Fruit fly (Drosophila melanogaster): ENCODE data around the gene bur.

bur gene

DNA sequence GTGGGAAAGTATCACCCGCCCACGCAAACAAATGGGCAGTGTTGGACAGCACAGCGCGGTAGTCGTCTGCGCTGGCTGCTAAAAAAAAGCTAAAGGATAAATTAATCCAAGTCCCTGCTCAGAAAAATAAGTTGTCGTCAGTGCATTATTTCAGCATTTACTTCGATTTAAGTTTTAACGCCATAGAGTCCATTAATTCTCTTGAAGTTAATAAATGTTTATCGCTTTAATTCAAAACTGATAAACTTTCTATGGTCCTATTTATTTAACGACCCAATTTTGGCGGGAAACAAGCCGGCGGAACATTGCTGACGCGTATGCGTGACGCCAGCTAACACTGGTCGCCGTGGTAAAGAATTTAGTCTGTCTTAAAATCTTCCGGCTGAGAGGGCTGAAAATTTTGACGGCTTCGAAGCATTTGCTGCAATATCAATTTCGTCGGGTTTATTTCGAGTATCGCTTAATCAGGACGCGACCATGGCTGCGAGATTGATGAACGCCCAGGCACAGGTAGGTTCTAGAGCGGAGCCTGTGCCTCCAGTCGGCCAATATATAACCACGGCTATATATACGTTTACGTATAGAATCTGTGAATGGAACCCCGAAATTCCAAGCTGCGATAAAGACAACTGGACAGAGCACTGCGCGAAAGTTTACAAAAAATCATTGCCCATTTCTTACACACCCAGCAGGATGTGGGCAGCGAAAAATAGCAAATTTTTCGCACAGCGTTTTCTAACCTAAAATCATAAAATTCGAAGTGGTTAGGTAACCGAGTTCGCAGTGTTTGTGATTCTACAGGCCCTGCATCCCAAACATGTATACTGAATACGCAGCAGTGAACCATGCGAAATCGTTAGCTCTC lies 11.0 kb downstream of the bur start, which contains the start of the genes mAcon1, CG43345 and CG43346 (continued):
- TF ChIP-seq kni (GFP tag; optimal IDR thresholded peaks at IDR 0.05) (peak; percentile 79), kay (GFP tag; optimal IDR thresholded peaks at IDR 0.05) (peak; percentile 58), caup (GFP tag; optimal IDR thresholded peaks at IDR 0.05; ENCODE audit: severe bottlenecking) (no peak), Drgx (GFP tag; IDR thresholded peaks at IDR 0.05) (peak; percentile 47; the same call in 1 of the 2 replicates), inv (GFP tag; IDR thresholded peaks at IDR 0.05; ENCODE audit: partially characterized antibody) (peak; percentile 31; the same call in 1 of the 2 replicates), hkb (optimal IDR thresholded peaks at IDR 0.05) (peak; percentile 51), hkb (GFP tag; IDR thresholded peaks at IDR 0.05) (peak; percentile 72), Hr3 (GFP tag; optimal IDR thresholded peaks at IDR 0.05) (peak; percentile 76), hth (optimal IDR thresholded peaks at IDR 0.05) (no peak), Six4 (GFP tag; optimal IDR thresholded peaks at IDR 0.05) (peak; percentile 62), CG9437 (GFP tag; optimal IDR thresholded peaks at IDR 0.05) (peak; percentile 77), unpg (GFP tag; optimal IDR thresholded peaks at IDR 0.05) (peak; percentile 64), sqz (GFP tag; optimal IDR thresholded peaks at IDR 0.05) (no peak), onecut (GFP tag; IDR thresholded peaks at IDR 0.05) (no peak; the same call in none of the 2 replicates), CG3838 (GFP tag; optimal IDR thresholded peaks at IDR 0.05) (peak; percentile 45), CG7987 (GFP tag; optimal IDR thresholded peaks at IDR 0.05) (peak; percentile 69), HHEX (GFP tag; optimal IDR thresholded peaks at IDR 0.05) (peak; percentile 79), CG7928 (GFP tag; optimal IDR thresholded peaks at IDR 0.05) (peak; percentile 57), CG15601 (tag; optimal IDR thresholded peaks at IDR 0.05) (no peak), Dek (tag; optimal IDR thresholded peaks at IDR 0.05) (peak; percentile 74), dysf (GFP tag; IDR thresholded peaks at IDR 0.05) (peak; percentile 80), fd96Cb (tag; optimal IDR thresholded peaks at IDR 0.05) (peak; percentile 54), sima (GFP tag; optimal IDR thresholded peaks at IDR 0.05) (peak; percentile 72), CG32532 (GFP tag; IDR thresholded peaks at IDR 0.05) (peak; percentile 54; the same call in 1 of the 2 replicates), bbx (GFP tag; IDR thresholded peaks at IDR 0.05; ENCODE audit: partially characterized antibody) (no peak), CG11093 (GFP tag; IDR thresholded peaks at IDR 0.05) (0 out of 3 replicates have a peak, but pooled peaks have one; percentile 43), HLH54F (GFP tag; optimal IDR thresholded peaks at IDR 0.05) (peak; percentile 93), CG11696 (GFP tag; IDR thresholded peaks at IDR 0.05) (no peak), CG14050 (GFP tag; IDR thresholded peaks at IDR 0.05) (peak; percentile 27; the same call in 2 of the 3 replicates), CG34376 (GFP tag; optimal IDR thresholded peaks at IDR 0.05) (peak; percentile 89), trem (tag; optimal IDR thresholded peaks at IDR 0.05) (peak; percentile 79), Antp (GFP tag; optimal IDR thresholded peaks at IDR 0.05) (peak; percentile 87), crol (GFP tag; IDR thresholded peaks at IDR 0.05) (no peak), CG18619 (GFP tag; optimal IDR thresholded peaks at IDR 0.05) (peak; percentile 78), CG18599 (GFP tag; optimal IDR thresholded peaks at IDR 0.05) (peak; percentile 86), phol (tag; optimal IDR thresholded peaks at IDR 0.05) (peak; percentile 83), CG10147 (GFP tag; optimal IDR thresholded peaks at IDR 0.05) (peak; percentile 81), CG18476 (GFP tag; optimal IDR thresholded peaks at IDR 0.05) (peak; percentile 68), CG10431 (GFP tag; optimal IDR thresholded peaks at IDR 0.05) (peak; percentile 44), danr (GFP tag; IDR thresholded peaks at IDR 0.05) (peak; percentile 66; the same call in 1 of the 2 replicates), mam (GFP tag; optimal IDR thresholded peaks at IDR 0.05) (peak; percentile 92), CG1233 (GFP tag; optimal IDR thresholded peaks at IDR 0.05) (peak; percentile 70), MBD-R2 (GFP tag; IDR thresholded peaks at IDR 0.05) (peak; percentile 76), CG10959 (GFP tag; IDR thresholded peaks at IDR 0.05) (peak; percentile 53; the same call in 1 of the 2 replicates), emc (GFP tag; optimal IDR thresholded peaks at IDR 0.05) (peak; percentile 84), tap (tag; optimal IDR thresholded peaks at IDR 0.05) (no peak), CG18262 (tag; optimal IDR thresholded peaks at IDR 0.05) (peak; percentile 73), CG13123 (GFP tag; optimal IDR thresholded peaks at IDR 0.05) (peak; percentile 50), Sry-δ (GFP tag; optimal IDR thresholded peaks at IDR 0.05) (peak; percentile 67)

All from whole organism, embryonic.